Fruit fly (Drosophila melanogaster): ENCODE measurements around the gene mip130.

The mip130 gene

DNA sequence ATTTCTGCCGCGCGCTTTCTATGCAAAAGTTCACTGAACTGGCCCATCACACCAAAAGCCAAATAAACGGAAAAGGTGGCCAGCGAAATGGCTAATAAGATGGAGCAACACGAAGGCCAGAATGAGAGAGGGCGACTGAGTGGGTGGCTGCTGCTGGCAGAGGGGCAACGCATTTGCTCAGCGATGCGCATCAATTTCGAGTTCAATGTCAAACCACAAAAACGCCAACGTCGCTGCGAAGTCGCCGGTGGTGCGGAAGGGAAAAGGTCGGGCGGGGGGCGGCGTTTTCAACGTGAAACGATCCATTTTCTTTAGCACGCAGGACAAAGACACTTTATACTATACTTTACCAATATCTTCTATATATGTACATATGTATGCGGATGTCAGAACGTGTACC is 41.6 kb downstream of the mip130 start:
- TF ChIP-seq sr (GFP tag; IDR thresholded peaks at IDR 0.05): peak; percentile 69
- no peak for TF ChIP-seq Deaf1 (tag; optimal IDR thresholded peaks at IDR 0.05)
- peak; percentile 69 for TF ChIP-seq Ets65A (GFP tag)
- 0 out of 2 replicates have a peak, but pooled peaks have one; percentile 10 for TF ChIP-seq CG32772 (GFP tag; IDR thresholded peaks at IDR 0.05)
- TF ChIP-seq CG11456 (GFP tag; IDR thresholded peaks at IDR 0.05): no peak
- peak; percentile 11; the same call in 1 of the 2 replicates for TF ChIP-seq Adf1 (GFP tag; IDR thresholded peaks at IDR 0.05)
- TF ChIP-seq Med (GFP tag): peak; percentile 47

DNA sequence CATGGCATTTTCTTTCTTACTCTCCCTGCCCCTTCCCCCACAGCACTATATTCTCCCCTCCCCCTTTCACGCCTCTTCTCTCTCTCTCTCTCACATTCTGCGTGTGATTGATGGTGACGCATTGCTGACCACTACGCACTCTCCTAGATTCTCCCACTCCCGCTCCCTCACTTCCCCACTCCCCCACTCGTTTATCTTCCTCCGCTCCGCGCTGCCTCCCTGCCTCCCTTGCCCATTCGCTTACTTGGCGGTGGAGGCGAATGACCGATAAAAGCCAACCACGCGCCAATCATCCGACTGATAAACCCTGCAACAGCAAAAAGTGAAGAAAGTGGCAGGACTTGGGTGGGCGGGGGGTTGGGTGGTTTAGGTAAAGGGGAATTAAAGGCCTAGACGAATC is 42.3 kb downstream of the mip130 start:
- TF ChIP-seq her (GFP tag; optimal IDR thresholded peaks at IDR 0.05): no peak
- no peak for TF ChIP-seq dpn (GFP tag; optimal IDR thresholded peaks at IDR 0.05)
- TF ChIP-seq yki (optimal IDR thresholded peaks at IDR 0.05): no peak
- TF ChIP-seq CG8765 (GFP tag; IDR thresholded peaks at IDR 0.05): no peak
- TF ChIP-seq luna (GFP tag; optimal IDR thresholded peaks at IDR 0.05): no peak
- TF ChIP-seq CG6175 (GFP tag; IDR thresholded peaks at IDR 0.05): 0 out of 3 replicates have a peak, but pooled peaks have one; percentile 7
- TF ChIP-seq exex (tag; optimal IDR thresholded peaks at IDR 0.05): peak; percentile 14
- peak; percentile 27 for TF ChIP-seq Med (GFP tag)
- peak; percentile 8 for TF ChIP-seq CG7987 (GFP tag; optimal IDR thresholded peaks at IDR 0.05)
- peak; percentile 94 for TF ChIP-seq crol (GFP tag; IDR thresholded peaks at IDR 0.05)
- TF ChIP-seq Trl (optimal IDR thresholded peaks at IDR 0.05): peak; percentile 5 to 24
- no peak for TF ChIP-seq Trl (GFP tag; optimal IDR thresholded peaks at IDR 0.05)
- 0 out of 2 replicates have a peak, but pooled peaks have one; percentile 7 for TF ChIP-seq Bgb (GFP tag; IDR thresholded peaks at IDR 0.05; ENCODE audit: partially characterized antibody)
- TF ChIP-seq Dref (GFP tag; IDR thresholded peaks at IDR 0.05): 0 out of 2 replicates have a peak, but pooled peaks have one; percentile 24
- no peak for TF ChIP-seq Poxn (GFP tag; IDR thresholded peaks at IDR 0.05)
- TF ChIP-seq Blimp-1 (GFP tag; optimal IDR thresholded peaks at IDR 0.05): no peak
- TF ChIP-seq sug (tag; optimal IDR thresholded peaks at IDR 0.05): peak; percentile 0
- TF ChIP-seq nau (GFP tag; optimal IDR thresholded peaks at IDR 0.05): no peak
- peak; percentile 41 for TF ChIP-seq cwo (GFP tag; optimal IDR thresholded peaks at IDR 0.05)
- no peak for TF ChIP-seq aop (GFP tag; IDR thresholded peaks at IDR 0.05)
- peak; percentile 58; the same call in 1 of the 2 replicates for TF ChIP-seq GATAe (GFP tag; conservative IDR thresholded peaks at IDR 0.05)

DNA sequence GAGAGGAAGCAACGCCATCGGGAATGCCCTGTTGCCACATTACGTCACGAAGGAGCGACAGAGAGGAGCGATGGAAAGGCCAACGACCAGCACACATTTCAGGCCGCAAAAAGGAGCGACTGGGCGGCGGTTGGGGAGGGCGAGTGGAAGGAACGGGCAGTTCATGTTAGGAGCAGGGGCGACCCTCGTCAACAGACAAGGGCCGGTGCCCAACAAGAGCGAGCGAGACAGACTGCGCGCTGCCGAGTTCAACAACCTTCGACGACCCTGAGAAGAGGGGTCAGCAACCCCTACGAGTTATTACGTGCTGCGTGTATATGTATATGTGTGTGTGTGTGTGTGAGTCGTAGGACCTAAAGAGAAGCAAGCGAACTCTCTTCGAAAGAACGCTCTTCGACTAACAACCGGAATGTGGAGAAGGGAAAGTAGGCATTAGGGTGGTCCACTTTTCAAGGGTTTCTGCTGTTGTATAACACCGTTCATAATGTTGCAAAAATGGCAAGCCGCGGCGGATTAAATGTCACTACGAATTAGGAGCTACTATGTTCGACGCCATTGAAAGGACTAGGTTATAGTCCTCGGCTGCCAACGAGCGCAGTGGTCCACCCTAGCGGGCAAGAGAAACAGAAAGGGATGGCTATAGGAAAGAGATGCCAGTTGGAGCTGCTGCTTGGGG is 43.5 kb downstream of the mip130 start:
- TF ChIP-seq CG31388 (GFP tag; optimal IDR thresholded peaks at IDR 0.05) (peak; percentile 74), C15 (GFP tag; IDR thresholded peaks at IDR 0.05) (peak; percentile 87; the same call in 2 of the 3 replicates), Tbp (GFP tag; optimal IDR thresholded peaks at IDR 0.05) (no peak), CG13296 (GFP tag; optimal IDR thresholded peaks at IDR 0.05) (peak; percentile 92), NfI (GFP tag; optimal IDR thresholded peaks at IDR 0.05) (peak; percentile 96), CG6683 (GFP tag; optimal IDR thresholded peaks at IDR 0.05) (peak; percentile 92), CG10565 (GFP tag; optimal IDR thresholded peaks at IDR 0.05) (peak; percentile 72), CG32532 (GFP tag; IDR thresholded peaks at IDR 0.05) (peak; percentile 95), zfh1 (GFP tag; IDR thresholded peaks at IDR 0.05) (peak; percentile 97), cas (GFP tag; IDR thresholded peaks at IDR 0.05) (peak; percentile 79), CG12219 (GFP tag; optimal IDR thresholded peaks at IDR 0.05) (peak; percentile 97), ewg (GFP tag; optimal IDR thresholded peaks at IDR 0.05) (peak; percentile 92), Ada2b (GFP tag; IDR thresholded peaks at IDR 0.05) (peak; percentile 93), bowl (GFP tag; IDR thresholded peaks at IDR 0.05) (peak; percentile 77; the same call in 1 of the 2 replicates), Nf-YA (GFP tag; IDR thresholded peaks at IDR 0.05) (peak; percentile 87), klu (GFP tag; IDR thresholded peaks at IDR 0.05) (peak; percentile 80), TFAM (GFP tag; optimal IDR thresholded peaks at IDR 0.05) (peak; percentile 86), Opbp (GFP tag; IDR thresholded peaks at IDR 0.05; ENCODE audit: partially characterized antibody) (no peak), Adf1 (GFP tag; IDR thresholded peaks at IDR 0.05) (peak; percentile 42; the same call in 1 of the 2 replicates), CG31441 (GFP tag; IDR thresholded peaks at IDR 0.05) (peak; percentile 97), cwo (GFP tag; optimal IDR thresholded peaks at IDR 0.05) (peak; percentile 93), odd (GFP tag; optimal IDR thresholded peaks at IDR 0.05) (peak; percentile 94), CG5180 (GFP tag; optimal IDR thresholded peaks at IDR 0.05) (peak; percentile 83), CG4820 (GFP tag; optimal IDR thresholded peaks at IDR 0.05) (peak; percentile 92)
